Fruit fly (Drosophila melanogaster) whole organism, adult: ENCODE results near the gene Jhbp7.

Source experiments
- CG11617 ChIP-seq: fragments of 200-800 bp; sonication (Bioruptor generic); optimal IDR thresholded peaks from 2 replicates; lab custom pipeline; 2017; ENCODE audit warnings: mild to moderate bottlenecking, missing biosample characterization, missing genetic modification reagents, missing genetic modification characterization
- CG12768 ChIP-seq: fragments of 200-800 bp; sonication (Bioruptor generic); optimal IDR thresholded peaks from 2 replicates; lab custom pipeline; 2017; ENCODE audit warnings: missing biosample characterization, missing genetic modification characterization, mild to moderate bottlenecking, moderate library complexity, missing genetic modification reagents
- Clk ChIP-seq: fragments of 200-800 bp; sonication (Bioruptor generic); optimal IDR thresholded peaks from 2 replicates; lab custom pipeline; 2017; ENCODE audit warnings: missing biosample characterization, missing genetic modification characterization
- Hr96 ChIP-seq: fragments of 200-800 bp; sonication (Bioruptor generic); optimal IDR thresholded peaks from 2 replicates; lab custom pipeline; 2016; ENCODE audit warnings: missing biosample characterization, missing genetic modification characterization
- tj ChIP-seq: fragments of 200-800 bp; sonication (Bioruptor generic); optimal IDR thresholded peaks from 3 replicates; lab custom pipeline; 2017; ENCODE audit warnings: missing biosample characterization, mild to moderate bottlenecking, missing genetic modification characterization, moderate library complexity

DNA sequence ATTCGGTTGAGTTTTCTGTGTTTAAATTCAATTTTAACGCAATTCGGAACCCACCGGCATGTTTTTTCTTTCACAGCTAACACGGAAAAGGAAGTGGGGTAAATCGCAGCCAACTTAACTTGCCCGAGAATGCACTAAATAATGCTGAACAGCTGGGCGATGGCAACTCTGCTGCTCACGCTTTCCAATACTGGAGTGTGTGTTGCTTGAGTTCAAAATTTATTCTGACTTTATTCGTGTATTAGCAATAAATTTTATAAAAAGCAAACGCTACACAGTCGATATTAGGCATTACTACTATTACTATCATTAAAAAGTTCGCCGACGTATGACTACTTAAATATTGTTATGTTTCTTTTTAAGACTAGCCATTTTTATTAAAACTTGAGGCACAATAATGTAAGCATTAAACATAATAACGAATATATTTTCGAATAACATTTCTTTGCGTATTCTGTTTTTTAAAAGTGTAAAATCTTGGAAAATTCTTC is 10.0 kb downstream of the Jhbp7 start, which contains the start of the genes RpS27 and Nup37:
- peak; percentile 85 for TF ChIP-seq tj (GFP tag; lab: Kevin White, UChicago)
- peak; percentile 99 for TF ChIP-seq Hr96 (GFP tag; lab: Kevin White, UChicago)
- TF ChIP-seq CG12768 = peak; percentile 98
- peak; percentile 95 for TF ChIP-seq Clk (GFP tag; lab: Kevin White, UChicago)
- peak; percentile 99 for TF ChIP-seq CG11617
